Fruit fly (Drosophila melanogaster) whole organism, embryonic: ENCODE results near the gene CG4586.
A peak's percentile ranks its signal among the peaks of the same experiment; 100 is the strongest.

ENCODE experiments used
- CG11560 ChIP-seq: fragments of 200-800 bp; sonication (Bioruptor generic); IDR thresholded peaks from 3 replicates; pipeline ENCODE4 v1.3.6; 2022; ENCODE audit warnings: missing biosample characterization, missing genetic modification characterization
- CG11696 ChIP-seq: fragments of 200-800 bp; sonication (Bioruptor generic); IDR thresholded peaks from 2 replicates; pipeline ENCODE4 v1.3.6; 2022; ENCODE audit warnings: missing biosample characterization, missing genetic modification characterization
- CG12219 ChIP-seq: fragments of 200-800 bp; sonication (Bioruptor generic); optimal IDR thresholded peaks from 3 replicates; lab custom pipeline; 2018; ENCODE audit warnings: missing biosample characterization, mild to moderate bottlenecking, missing genetic modification characterization
- CG12744 ChIP-seq: fragments of 200-800 bp; sonication (Bioruptor generic); optimal IDR thresholded peaks from 2 replicates; lab custom pipeline; 2016; ENCODE audit warnings: missing biosample characterization, missing genetic modification characterization
- CG13123 ChIP-seq: fragments of 200-800 bp; sonication (Bioruptor generic); optimal IDR thresholded peaks from 2 replicates; lab custom pipeline; 2016; ENCODE audit warnings: missing biosample characterization, missing genetic modification characterization
- CG15269 ChIP-seq: fragments of 200-800 bp; sonication (Bioruptor generic); optimal IDR thresholded peaks from 2 replicates; lab custom pipeline; 2018; ENCODE audit warnings: missing biosample characterization, mild to moderate bottlenecking, missing genetic modification characterization, moderate library complexity
- CG1647 ChIP-seq: fragments of 200-800 bp; sonication (Bioruptor generic); optimal IDR thresholded peaks from 3 replicates; lab custom pipeline; 2016; ENCODE audit warnings: missing biosample characterization, missing genetic modification characterization
- CG17328 ChIP-seq: fragments of 200-800 bp; sonication (Bioruptor generic); IDR thresholded peaks from 2 replicates; pipeline ENCODE4 v1.3.6; 2022; ENCODE audit warnings: missing biosample characterization, missing genetic modification characterization
- CG17359 ChIP-seq: fragments of 200-800 bp; sonication (Bioruptor generic); optimal IDR thresholded peaks from 3 replicates; lab custom pipeline; 2018; ENCODE audit warnings: missing biosample characterization, mild to moderate bottlenecking, missing genetic modification characterization, moderate library complexity
- CG17829 ChIP-seq: fragments of 200-800 bp; optimal IDR thresholded peaks from 2 replicates; lab custom pipeline; 2019; ENCODE audit warnings: missing biosample characterization, mild to moderate bottlenecking, missing genetic modification characterization, moderate library complexity
- CG2129 ChIP-seq: fragments of 200-800 bp; sonication (Bioruptor generic); IDR thresholded peaks from 2 replicates; pipeline ENCODE4 v1.3.6; 2022; ENCODE audit warnings: missing biosample characterization, missing genetic modification characterization; ENCODE audit not compliant: partially characterized antibody
- CG32532 ChIP-seq: fragments of 200-800 bp; sonication (Bioruptor generic); IDR thresholded peaks from 2 replicates; pipeline ENCODE4 v1.3.6; 2022; ENCODE audit warnings: missing biosample characterization, missing genetic modification characterization
- CG32767 ChIP-seq: fragments of 200-800 bp; sonication (Bioruptor generic); IDR thresholded peaks from 2 replicates; pipeline ENCODE4 v1.3.6; 2022; ENCODE audit warnings: missing biosample characterization, missing genetic modification characterization
- CG4424 ChIP-seq: fragments of 200-800 bp; sonication (Bioruptor generic); optimal IDR thresholded peaks from 3 replicates; lab custom pipeline; 2016; ENCODE audit warnings: missing biosample characterization, missing genetic modification characterization
- CG6175 ChIP-seq: fragments of 200-800 bp; sonication (Bioruptor generic); IDR thresholded peaks from 3 replicates; pipeline ENCODE4 v1.3.6; 2022; ENCODE audit warnings: missing biosample characterization, missing genetic modification characterization
- CG7372 ChIP-seq: fragments of 200-800 bp; sonication (Bioruptor generic); IDR thresholded peaks from 2 replicates; pipeline ENCODE4 v1.3.6; 2022; ENCODE audit warnings: missing biosample characterization, missing genetic modification characterization
- CG7786 ChIP-seq: fragments of 200-800 bp; sonication (Bioruptor generic); optimal IDR thresholded peaks from 2 replicates; lab custom pipeline; 2016; ENCODE audit warnings: missing biosample characterization, missing genetic modification characterization
- CG7839 ChIP-seq: fragments of 200-800 bp; sonication (Bioruptor generic); optimal IDR thresholded peaks from 3 replicates; lab custom pipeline; 2018; ENCODE audit warnings: missing biosample characterization, mild to moderate bottlenecking, missing genetic modification characterization, moderate library complexity
- CG8388 ChIP-seq: fragments of 200-800 bp; sonication (Bioruptor generic); optimal IDR thresholded peaks from 2 replicates; lab custom pipeline; 2019; ENCODE audit warnings: missing biosample characterization, mild to moderate bottlenecking, missing genetic modification characterization, moderate library complexity
- D19B ChIP-seq: fragments of 200-800 bp; sonication (Bioruptor generic); optimal IDR thresholded peaks from 2 replicates; lab custom pipeline; 2017; ENCODE audit warnings: missing biosample characterization, mild to moderate bottlenecking, missing genetic modification characterization
- Dek ChIP-seq: fragments of 200-800 bp; sonication (Bioruptor generic); optimal IDR thresholded peaks from 3 replicates; lab custom pipeline; 2019; ENCODE audit warnings: missing biosample characterization, mild to moderate bottlenecking, missing genetic modification characterization, moderate library complexity
- Dip2 ChIP-seq: fragments of 200-800 bp; sonication (Bioruptor generic); IDR thresholded peaks from 2 replicates; pipeline ENCODE4 v1.3.6; 2022; ENCODE audit warnings: missing biosample characterization, missing genetic modification characterization
- Fer2 ChIP-seq: fragments of 200-800 bp; sonication (Bioruptor generic); optimal IDR thresholded peaks from 2 replicates; lab custom pipeline; 2018; ENCODE audit warnings: missing biosample characterization, mild to moderate bottlenecking, missing genetic modification characterization, moderate library complexity
- Hmx ChIP-seq: fragments of 200-800 bp; sonication (Bioruptor generic); optimal IDR thresholded peaks from 2 replicates; lab custom pipeline; 2016; ENCODE audit warnings: missing biosample characterization, missing genetic modification characterization
- Hr78 ChIP-seq, 2 experiments: fragments of 200-800 bp in 1 of 2; fragments of >200 bp in 1 of 2; sonication (Bioruptor generic) in 1 of 2; optimal IDR thresholded peaks; 2 replicates each; lab custom pipeline; 2017 to 2019; ENCODE audit warnings: missing biosample characterization in 2 of 2, missing genetic modification characterization in 2 of 2, mild to moderate bottlenecking in 1 of 2, moderate library complexity in 1 of 2
- Jarid2 ChIP-seq: fragments of 200-800 bp; sonication (Bioruptor generic); optimal IDR thresholded peaks from 3 replicates; lab custom pipeline; 2017; ENCODE audit warnings: mild to moderate bottlenecking, missing biosample characterization, missing genetic modification reagents, missing genetic modification characterization
- Mad ChIP-seq: fragments of 200-800 bp; sonication (Bioruptor generic); optimal IDR thresholded peaks from 2 replicates; lab custom pipeline; 2016; ENCODE audit warnings: missing biosample characterization, missing genetic modification characterization
- Meics ChIP-seq: fragments of 200-800 bp; sonication (Bioruptor generic); optimal IDR thresholded peaks from 2 replicates; lab custom pipeline; 2017; ENCODE audit warnings: missing biosample characterization, mild to moderate bottlenecking, missing genetic modification characterization
- NK7.1 ChIP-seq: fragments of 200-800 bp; sonication (Bioruptor generic); optimal IDR thresholded peaks from 3 replicates; lab custom pipeline; 2016; ENCODE audit warnings: missing biosample characterization, missing genetic modification characterization
- Sry-δ ChIP-seq: fragments of 200-800 bp; sonication (Bioruptor generic); optimal IDR thresholded peaks from 2 replicates; lab custom pipeline; 2016; ENCODE audit warnings: missing biosample characterization, missing genetic modification characterization
- TFAM ChIP-seq: fragments of 200-800 bp; sonication (Bioruptor generic); optimal IDR thresholded peaks from 2 replicates; lab custom pipeline; 2017; ENCODE audit warnings: missing biosample characterization, missing genetic modification characterization, inconsistent platforms
- aop ChIP-seq: fragments of 200-800 bp; sonication (Bioruptor generic); IDR thresholded peaks from 2 replicates; pipeline ENCODE4 v1.3.6; 2022; ENCODE audit warnings: missing biosample characterization, missing genetic modification characterization
- dysf ChIP-seq: fragments of 200-800 bp; sonication (Bioruptor generic); IDR thresholded peaks from 3 replicates; pipeline ENCODE4 v1.3.6; 2022; ENCODE audit warnings: missing biosample characterization, missing genetic modification characterization
- fd102C ChIP-seq: fragments of 200-800 bp; sonication (Bioruptor generic); optimal IDR thresholded peaks from 2 replicates; lab custom pipeline; 2018; ENCODE audit warnings: missing biosample characterization, mild to moderate bottlenecking, missing genetic modification characterization, moderate library complexity
- fd3F ChIP-seq: fragments of 200-800 bp; sonication (Bioruptor generic); optimal IDR thresholded peaks from 2 replicates; lab custom pipeline; 2018; ENCODE audit warnings: missing biosample characterization, mild to moderate bottlenecking, missing genetic modification characterization, moderate library complexity
- grn ChIP-seq: fragments of 200-800 bp; sonication (Bioruptor generic); optimal IDR thresholded peaks from 3 replicates; lab custom pipeline; 2017; ENCODE audit warnings: missing biosample characterization, missing genetic modification characterization
- her ChIP-seq: fragments of 200-800 bp; sonication (Bioruptor generic); optimal IDR thresholded peaks from 2 replicates; lab custom pipeline; 2016; ENCODE audit warnings: missing biosample characterization, missing genetic modification characterization
- hth ChIP-seq: fragments of >200 bp; optimal IDR thresholded peaks from 2 replicates; lab custom pipeline; 2017; ENCODE audit warnings: inconsistent platforms
- jigr1 ChIP-seq: fragments of 200-800 bp; sonication (Bioruptor generic); IDR thresholded peaks from 3 replicates; pipeline ENCODE4 v1.3.6; 2022; ENCODE audit warnings: missing biosample characterization, missing genetic modification characterization
- kay ChIP-seq: fragments of 200-800 bp; sonication (Bioruptor generic); optimal IDR thresholded peaks from 2 replicates; lab custom pipeline; 2016; ENCODE audit warnings: missing biosample characterization, missing genetic modification characterization
- klu ChIP-seq: fragments of 200-800 bp; sonication (Bioruptor generic); IDR thresholded peaks from 2 replicates; pipeline ENCODE4 v1.3.6; 2022; ENCODE audit warnings: missing biosample characterization, missing genetic modification characterization
- pnt ChIP-seq: fragments of 200-800 bp; sonication (Bioruptor generic); optimal IDR thresholded peaks from 3 replicates; lab custom pipeline; 2016; ENCODE audit warnings: missing biosample characterization, missing genetic modification characterization
- pum ChIP-seq: fragments of 200-800 bp; sonication (Bioruptor generic); optimal IDR thresholded peaks from 2 replicates; lab custom pipeline; 2016; ENCODE audit warnings: missing biosample characterization, missing genetic modification characterization
- repo ChIP-seq: fragments of 200-800 bp; sonication (Bioruptor generic); optimal IDR thresholded peaks from 2 replicates; lab custom pipeline; 2016; ENCODE audit warnings: missing biosample characterization, missing genetic modification characterization
- row ChIP-seq: fragments of 200-800 bp; sonication (Bioruptor generic); IDR thresholded peaks from 3 replicates; pipeline ENCODE4 v1.3.6; 2022; ENCODE audit warnings: missing biosample characterization, missing genetic modification characterization
- schlank ChIP-seq: fragments of 200-800 bp; sonication (Bioruptor generic); optimal IDR thresholded peaks from 2 replicates; lab custom pipeline; 2018; ENCODE audit warnings: missing biosample characterization, mild to moderate bottlenecking, missing genetic modification characterization
- tio ChIP-seq: fragments of 200-800 bp; sonication (Bioruptor generic); optimal IDR thresholded peaks from 2 replicates; lab custom pipeline; 2017; ENCODE audit warnings: missing biosample characterization, missing genetic modification characterization, inconsistent platforms
- tup ChIP-seq: fragments of 200-800 bp; sonication (Bioruptor generic); optimal IDR thresholded peaks from 2 replicates; lab custom pipeline; 2016; ENCODE audit warnings: missing biosample characterization, mild to moderate bottlenecking, missing genetic modification characterization, moderate library complexity
- vfl ChIP-seq: fragments of 200-800 bp; sonication (Bioruptor generic); optimal IDR thresholded peaks from 2 replicates; lab custom pipeline; 2016; ENCODE audit warnings: missing biosample characterization, missing genetic modification characterization
- zen2 ChIP-seq: fragments of 200-800 bp; sonication (Bioruptor generic); IDR thresholded peaks from 3 replicates; pipeline ENCODE4 v1.3.6; 2022; ENCODE audit warnings: missing biosample characterization, missing genetic modification characterization; ENCODE audit not compliant: partially characterized antibody
- zfh2 ChIP-seq: fragments of 200-800 bp; sonication (Bioruptor generic); optimal IDR thresholded peaks from 2 replicates; lab custom pipeline; 2016; ENCODE audit warnings: missing biosample characterization, missing genetic modification characterization

CG4586 gene

dm6 chrX:7001135-7001769 is 31.5 kb downstream of the CG4586 start (continued):
- peak; percentile 75 for TF ChIP-seq dysf (GFP tag; lab: Robert Waterston, UW)
- peak; percentile 15 for TF ChIP-seq CG7786
- TF ChIP-seq CG32532, result peak; percentile 52; the same call in 1 of the 2 replicates
- no peak for TF ChIP-seq CG1647 (GFP tag; lab: Kevin White, UChicago)
- TF ChIP-seq repo (GFP tag; lab: Kevin White, UChicago), result no peak
- no peak for TF ChIP-seq kay (GFP tag; lab: Kevin White, UChicago)
- no peak for TF ChIP-seq CG12744
- no peak for TF ChIP-seq klu
- TF ChIP-seq CG17829 (tag; lab: Kevin White, UChicago), result peak; percentile 46
- TF ChIP-seq her (GFP tag; lab: Kevin White, UChicago), result no peak
- TF ChIP-seq D19B (GFP tag; lab: Kevin White, UChicago), result peak; percentile 55
- TF ChIP-seq pum (GFP tag; lab: Kevin White, UChicago), result no peak
- peak; percentile 48 for TF ChIP-seq CG4424 (GFP tag; lab: Kevin White, UChicago)
- TF ChIP-seq CG2129 (GFP tag; lab: Robert Waterston, UW), result no peak
- no peak for TF ChIP-seq Mad (GFP tag; lab: Kevin White, UChicago)
- no peak for TF ChIP-seq Jarid2 (GFP tag; lab: Kevin White, UChicago)
- no peak for TF ChIP-seq CG11696
- peak; percentile 63 for TF ChIP-seq Meics
- peak; percentile 52 for TF ChIP-seq Dek (tag; lab: Kevin White, UChicago)
- TF ChIP-seq row (GFP tag; lab: Robert Waterston, UW), result peak; percentile 70
- TF ChIP-seq Hmx, result no peak
- peak; percentile 60 for TF ChIP-seq CG15269
- no peak for TF ChIP-seq NK7.1 (GFP tag; lab: Kevin White, UChicago)
- TF ChIP-seq fd102C (GFP tag; lab: Kevin White, UChicago), result no peak
- no peak for TF ChIP-seq zen2
- TF ChIP-seq CG13123 (GFP tag; lab: Kevin White, UChicago), result no peak
- TF ChIP-seq schlank (tag; lab: Kevin White, UChicago), result no peak
- TF ChIP-seq tio (GFP tag; lab: Kevin White, UChicago), result no peak
- peak; percentile 60 for TF ChIP-seq CG17359
- no peak for TF ChIP-seq Hr78 (GFP tag; optimal IDR thresholded peaks at IDR 0.05; lab: Kevin White, UChicago)
- peak; percentile 70 for TF ChIP-seq CG7839 (tag; lab: Kevin White, UChicago)
- TF ChIP-seq fd3F, result peak; percentile 17
- TF ChIP-seq Dip2 (GFP tag; lab: Robert Waterston, UW), result no peak
- TF ChIP-seq Sry-δ (GFP tag; lab: Kevin White, UChicago), result peak; percentile 4
- no peak for TF ChIP-seq zfh2 (GFP tag; lab: Kevin White, UChicago)
- no peak for TF ChIP-seq CG7372 (GFP tag; lab: Robert Waterston, UW)
- TF ChIP-seq aop, result no peak
- TF ChIP-seq TFAM (GFP tag; lab: Kevin White, UChicago), result no peak
- peak; percentile 8 for TF ChIP-seq tup (GFP tag; lab: Kevin White, UChicago)
- TF ChIP-seq Fer2 (tag; lab: Kevin White, UChicago), result no peak
- TF ChIP-seq pnt (GFP tag; lab: Kevin White, UChicago), result no peak
- no peak for TF ChIP-seq CG11560 (tag; lab: Robert Waterston, UW)
- TF ChIP-seq CG32767, result peak; percentile 49; the same call in 1 of the 2 replicates
- no peak for TF ChIP-seq jigr1
- TF ChIP-seq CG12219 (GFP tag; lab: Kevin White, UChicago), result no peak
- no peak for TF ChIP-seq vfl
- TF ChIP-seq CG8388 (GFP tag; lab: Kevin White, UChicago), result peak; percentile 33
- TF ChIP-seq grn (GFP tag; lab: Kevin White, UChicago), result peak; percentile 57
- peak; percentile 43; the same call in 1 of the 2 replicates for TF ChIP-seq CG17328 (GFP tag; lab: Robert Waterston, UW)
- no peak for TF ChIP-seq hth (lab: Kevin White, UChicago)
- no peak for TF ChIP-seq CG6175 (GFP tag; lab: Robert Waterston, UW)
